Worm (Caenorhabditis elegans) whole organism, early embryonic: ENCODE data around the gene zmp-2.

Experiments
- B0310.2 ChIP-seq: sonication (generic microtip); optimal IDR thresholded peaks from 2 replicates; lab custom pipeline; 2016; ENCODE audit warnings: mild to moderate bottlenecking, missing genetic modification characterization, missing compliant biosample characterization
- F13C5.2 ChIP-seq: sonication (generic microtip); optimal IDR thresholded peaks from 2 replicates; lab custom pipeline; 2017; ENCODE audit warnings: mild to moderate bottlenecking, missing genetic modification characterization, inconsistent platforms, missing compliant biosample characterization
- aly-1 ChIP-seq: sonication (generic microtip); optimal IDR thresholded peaks from 2 replicates; lab custom pipeline; 2016; ENCODE audit warnings: missing genetic modification characterization, missing compliant biosample characterization
- ama-1 ChIP-seq: fragments of 150-350 bp; optimal IDR thresholded peaks from 2 replicates; lab custom pipeline; 2014
- ceh-13 ChIP-seq: fragments of 200-800 bp; sonication (Bioruptor generic); optimal IDR thresholded peaks from 2 replicates; lab custom pipeline; 2018; ENCODE audit warnings: mild to moderate bottlenecking, missing genetic modification characterization, missing compliant biosample characterization
- ceh-36 ChIP-seq: sonication (generic microtip); optimal IDR thresholded peaks from 2 replicates; lab custom pipeline; 2016; ENCODE audit warnings: missing genetic modification characterization, inconsistent platforms, missing compliant biosample characterization
- ets-7 ChIP-seq: sonication (generic microtip); optimal IDR thresholded peaks from 2 replicates; lab custom pipeline; 2016; ENCODE audit warnings: missing genotype, missing genetic modification characterization, missing compliant biosample characterization
- flt-1 ChIP-seq: fragments of 200-800 bp; sonication (Bioruptor generic); IDR thresholded peaks from 2 replicates; pipeline ENCODE4 v1.3.6; 2022; ENCODE audit warnings: missing genetic modification characterization, missing compliant biosample characterization
- hmbx-1 ChIP-seq: sonication (generic microtip); optimal IDR thresholded peaks from 2 replicates; lab custom pipeline; 2016; ENCODE audit warnings: mild to moderate bottlenecking, missing genetic modification characterization, missing compliant biosample characterization
- hmg-4 ChIP-seq: fragments of 200-800 bp; sonication (Bioruptor generic); optimal IDR thresholded peaks from 2 replicates; lab custom pipeline; 2018; ENCODE audit warnings: mild to moderate bottlenecking, missing genetic modification characterization, missing compliant biosample characterization
- hnd-1 ChIP-seq: sonication (generic microtip); optimal IDR thresholded peaks from 2 replicates; lab custom pipeline; 2016; ENCODE audit warnings: missing genetic modification characterization, missing compliant biosample characterization
- pes-1 ChIP-seq: fragments of 200-800 bp; sonication (Bioruptor generic); IDR thresholded peaks from 2 replicates; pipeline ENCODE4 v1.3.6; 2022; ENCODE audit warnings: missing genetic modification reagents, missing genetic modification characterization, missing compliant biosample characterization
- scrt-1 ChIP-seq: fragments of 200-800 bp; sonication (Bioruptor generic); IDR thresholded peaks from 2 replicates; pipeline ENCODE4 v1.3.6; 2022; ENCODE audit warnings: missing genetic modification characterization, missing compliant biosample characterization
- sea-1 ChIP-seq: fragments of 200-800 bp; sonication (Bioruptor generic); conservative IDR thresholded peaks from 2 replicates; pipeline ENCODE4 v1.3.6; 2022; ENCODE audit warnings: missing genetic modification characterization, missing compliant biosample characterization
- tbx-11 ChIP-seq: fragments of 200-800 bp; sonication (Bioruptor generic); IDR thresholded peaks from 2 replicates; pipeline ENCODE4 v1.3.6; 2022; ENCODE audit warnings: missing genetic modification characterization, missing compliant biosample characterization
- tbx-37 ChIP-seq: fragments of 200-800 bp; sonication (Bioruptor generic); conservative IDR thresholded peaks from 2 replicates; pipeline ENCODE4 v1.3.6; 2022; ENCODE audit warnings: missing genetic modification reagents, missing genetic modification characterization, missing compliant biosample characterization
- tra-4 ChIP-seq: sonication (generic microtip); optimal IDR thresholded peaks from 2 replicates; lab custom pipeline; 2017; ENCODE audit warnings: missing genetic modification characterization, missing compliant biosample characterization

The zmp-2 gene

ce11 chrIII:2651519-2651918 lies 15.3 kb downstream of the zmp-2 start:
- no peak for TF ChIP-seq ama-1

- no peak for TF ChIP-seq aly-1 (tag; lab: Kevin White, UChicago)
- no peak for TF ChIP-seq hmg-4 (GFP tag; lab: Kevin White, UChicago)
- no peak for TF ChIP-seq hnd-1
- TF ChIP-seq tbx-37, result no peak
- TF ChIP-seq ets-7 (tag; lab: Kevin White, UChicago), result no peak
- no peak for TF ChIP-seq tra-4 (tag; lab: Kevin White, UChicago)
- TF ChIP-seq ceh-13, result no peak
- no peak for TF ChIP-seq flt-1 (GFP tag; lab: Robert Waterston, UW)
- TF ChIP-seq tbx-11 (GFP tag; lab: Robert Waterston, UW), result no peak
- TF ChIP-seq pes-1 (GFP tag; lab: Robert Waterston, UW), result no peak
- TF ChIP-seq sea-1 (GFP tag; lab: Robert Waterston, UW), result no peak
- no peak for TF ChIP-seq B0310.2 (tag; lab: Kevin White, UChicago)
- no peak for TF ChIP-seq ceh-36 (tag; lab: Kevin White, UChicago)
- no peak for TF ChIP-seq F13C5.2
- no peak for TF ChIP-seq scrt-1 (GFP tag; lab: Robert Waterston, UW)
- no peak for TF ChIP-seq ama-1
- TF ChIP-seq hmbx-1 (tag; lab: Kevin White, UChicago), result no peak
Measured at ce11 chrIII:2652704-2653566, 16.8 kb downstream of the zmp-2 start.

- TF ChIP-seq ets-7 (tag; lab: Kevin White, UChicago) (no peak), tbx-11 (GFP tag; lab: Robert Waterston, UW) (no peak), pes-1 (GFP tag; lab: Robert Waterston, UW) (no peak), tra-4 (tag; lab: Kevin White, UChicago) (no peak), sea-1 (GFP tag; lab: Robert Waterston, UW) (no peak), ama-1 (no peak), F13C5.2 (no peak), aly-1 (tag; lab: Kevin White, UChicago) (no peak), ceh-13 (no peak), flt-1 (GFP tag; lab: Robert Waterston, UW) (no peak), B0310.2 (tag; lab: Kevin White, UChicago) (no peak)
Measured at ce11 chrIII:2656168-2656567, 20.0 kb downstream of the zmp-2 start.

ce11 chrIII:2657783-2658182 lies 21.6 kb downstream of the zmp-2 start, which contains the start of gene let-805:
TSS of gene let-805 (plus strand) at chrIII:2658083.
- TF ChIP-seq hnd-1 (no peak), B0310.2 (tag; lab: Kevin White, UChicago) (no peak), aly-1 (tag; lab: Kevin White, UChicago) (no peak), tra-4 (tag; lab: Kevin White, UChicago) (no peak), scrt-1 (GFP tag; lab: Robert Waterston, UW) (no peak), ceh-13 (no peak), ceh-36 (tag; lab: Kevin White, UChicago) (no peak), hmg-4 (GFP tag; lab: Kevin White, UChicago) (no peak), pes-1 (GFP tag; lab: Robert Waterston, UW) (no peak), sea-1 (GFP tag; lab: Robert Waterston, UW) (no peak), hmbx-1 (tag; lab: Kevin White, UChicago) (no peak), flt-1 (GFP tag; lab: Robert Waterston, UW) (no peak), F13C5.2 (no peak), ama-1 (no peak)

ce11 chrIII:2675449-2675848 lies 39.3 kb downstream of the zmp-2 start:
- TF ChIP-seq ceh-36 (tag; lab: Kevin White, UChicago), result peak; percentile 88
- no peak for TF ChIP-seq tra-4 (tag; lab: Kevin White, UChicago)

ce11 chrIII:2676097-2676496 lies 39.9 kb downstream of the zmp-2 start:
- TF ChIP-seq tra-4 (tag; lab: Kevin White, UChicago) (no peak), hmg-4 (GFP tag; lab: Kevin White, UChicago) (no peak), ceh-36 (tag; lab: Kevin White, UChicago) (no peak), tbx-11 (GFP tag; lab: Robert Waterston, UW) (no peak), flt-1 (GFP tag; lab: Robert Waterston, UW) (no peak), hnd-1 (no peak), ceh-13 (no peak), aly-1 (tag; lab: Kevin White, UChicago) (no peak), ama-1 (no peak), ets-7 (tag; lab: Kevin White, UChicago) (no peak), B0310.2 (tag; lab: Kevin White, UChicago) (no peak), tbx-37 (no peak), sea-1 (GFP tag; lab: Robert Waterston, UW) (no peak), pes-1 (GFP tag; lab: Robert Waterston, UW) (no peak), hmbx-1 (tag; lab: Kevin White, UChicago) (no peak)

- TF ChIP-seq F13C5.2, result no peak
- TF ChIP-seq ceh-36 (tag; lab: Kevin White, UChicago), result no peak
- TF ChIP-seq tbx-37, result no peak
- no peak for TF ChIP-seq flt-1 (GFP tag; lab: Robert Waterston, UW)
- no peak for TF ChIP-seq ama-1
- TF ChIP-seq scrt-1 (GFP tag; lab: Robert Waterston, UW), result no peak
- TF ChIP-seq tra-4 (tag; lab: Kevin White, UChicago), result no peak
- no peak for TF ChIP-seq sea-1 (GFP tag; lab: Robert Waterston, UW)
- TF ChIP-seq hmg-4 (GFP tag; lab: Kevin White, UChicago), result no peak
- no peak for TF ChIP-seq aly-1 (tag; lab: Kevin White, UChicago)
- TF ChIP-seq pes-1 (GFP tag; lab: Robert Waterston, UW), result no peak
- no peak for TF ChIP-seq hnd-1
- TF ChIP-seq ceh-13, result no peak
- no peak for TF ChIP-seq hmbx-1 (tag; lab: Kevin White, UChicago)
- no peak for TF ChIP-seq B0310.2 (tag; lab: Kevin White, UChicago)
- TF ChIP-seq tbx-11 (GFP tag; lab: Robert Waterston, UW), result no peak
Measured at ce11 chrIII:2678017-2678416, 41.8 kb downstream of the zmp-2 start.
